Worm (Caenorhabditis elegans) whole organism, L4/young adult: ENCODE measurements around the gene hpo-18.

ENCODE experiments used
- W03F9.2 ChIP-seq: fragments of 150-350 bp; optimal IDR thresholded peaks from 2 replicates; lab custom pipeline; 2014; ENCODE audit warnings: missing biosample characterization, missing genetic modification characterization
- dao-5 ChIP-seq: sonication (generic microtip); optimal IDR thresholded peaks from 2 replicates; lab custom pipeline; 2016; ENCODE audit warnings: missing genotype, missing genetic modification characterization, moderate library complexity, missing compliant biosample characterization
- him-1 ChIP-seq: sonication (generic microtip); optimal IDR thresholded peaks from 2 replicates; lab custom pipeline; 2016; ENCODE audit warnings: missing genotype, missing genetic modification reagents, missing genetic modification characterization, missing compliant biosample characterization

- TF ChIP-seq W03F9.2 (tag; lab: Kevin White, UChicago) (no peak), him-1 (no peak), dao-5 (tag; lab: Kevin White, UChicago) (no peak)
Measured at ce11 chrV:4374625-4375024, 28.4 kb upstream of the hpo-18 start, which contains the start of gene neg-1.
